Worm (Caenorhabditis elegans): ENCODE measurements around the gene F38B7.3.

DNA sequence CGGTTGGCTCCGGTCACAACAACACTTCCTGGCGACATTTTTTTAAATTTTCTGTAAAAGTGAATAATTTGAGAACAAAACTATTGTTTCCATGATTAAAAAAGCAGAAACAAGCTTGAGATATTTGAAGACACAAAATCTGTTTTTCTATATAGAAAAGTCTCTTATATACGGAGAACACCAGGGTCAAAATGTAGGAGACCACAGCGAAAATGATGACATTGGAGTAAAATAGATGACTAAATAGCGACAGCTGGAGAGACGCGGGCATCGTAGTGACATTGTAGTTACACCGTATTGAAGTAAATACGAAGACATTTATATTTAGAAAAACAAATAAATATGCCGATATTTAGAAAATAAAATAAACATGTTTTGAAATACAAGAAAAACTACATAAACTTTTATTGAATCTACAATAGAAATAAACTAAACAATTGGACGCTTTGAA is 32.7 kb upstream of the F38B7.3 start, which contains the start of gene sdz-8:
- TF ChIP-seq nhr-6 (tag; optimal IDR thresholded peaks at IDR 0.05) (no peak), dpl-1 (GFP tag; optimal IDR thresholded peaks at IDR 0.05) (no peak), nhr-102 (tag; optimal IDR thresholded peaks at IDR 0.05) (no peak), tra-1 (GFP tag; IDR thresholded peaks at IDR 0.05) (no peak), F26F4.8 (GFP tag; conservative IDR thresholded peaks at IDR 0.05) (no peak), php-3 (GFP tag; IDR thresholded peaks at IDR 0.05) (no peak), Y5F2A.4 (GFP tag; optimal IDR thresholded peaks at IDR 0.05) (no peak)

Data from whole organism, L4 larva.